Worm (Caenorhabditis elegans): ENCODE data around the gene npp-24.

ce11 chrII:5494405-5494804 is 11.3 kb upstream of the npp-24 start, which contains the start of gene F12A10.6:
- TF ChIP-seq him-1 (tag; optimal IDR thresholded peaks at IDR 0.05): no peak
- TF ChIP-seq dao-5 (tag; optimal IDR thresholded peaks at IDR 0.05): no peak
- TF ChIP-seq W03F9.2 (tag; optimal IDR thresholded peaks at IDR 0.05): no peak
